Worm (Caenorhabditis elegans) whole organism, L4 larva: ENCODE data around the gene T13C5.6.

Experiments used
- F26F4.8 ChIP-seq: fragments of 200-800 bp; sonication (Bioruptor generic); conservative IDR thresholded peaks from 2 replicates; pipeline ENCODE4 v1.3.6; 2022; ENCODE audit warnings: missing genetic modification characterization, missing compliant biosample characterization
- F44E2.7 ChIP-seq: fragments of 200-800 bp; sonication (Bioruptor generic); IDR thresholded peaks from 2 replicates; pipeline ENCODE4 v2.1.2; 2022; ENCODE audit warnings: missing genetic modification characterization, missing compliant biosample characterization
- T20F7.1 ChIP-seq: fragments of 200-800 bp; sonication (Bioruptor generic); optimal IDR thresholded peaks from 2 replicates; lab custom pipeline; 2018; ENCODE audit warnings: mild to moderate bottlenecking, missing genetic modification characterization, missing compliant biosample characterization
- Y48G9A.11 ChIP-seq: fragments of 200-800 bp; sonication (Bioruptor generic); IDR thresholded peaks from 2 replicates; pipeline ENCODE4 v1.3.6; 2022; ENCODE audit warnings: missing genetic modification reagents, missing genetic modification characterization, missing compliant biosample characterization
- Y5F2A.4 ChIP-seq: fragments of 200-800 bp; sonication (Bioruptor generic); optimal IDR thresholded peaks from 2 replicates; lab custom pipeline; 2018; ENCODE audit warnings: mild to moderate bottlenecking, missing genetic modification characterization, missing compliant biosample characterization
- arid-1 ChIP-seq: fragments of 200-800 bp; sonication (Bioruptor generic); conservative IDR thresholded peaks from 2 replicates; pipeline ENCODE4 v1.3.6; 2022; ENCODE audit warnings: missing genetic modification reagents, missing genetic modification characterization, missing compliant biosample characterization
- ceh-28 ChIP-seq: fragments of 150-350 bp; optimal IDR thresholded peaks from 2 replicates; lab custom pipeline; 2014; ENCODE audit warnings: missing biosample characterization, missing genetic modification reagents, missing genetic modification characterization
- daf-12 ChIP-seq: fragments of 150-350 bp; optimal IDR thresholded peaks from 2 replicates; lab custom pipeline; 2014; ENCODE audit warnings: missing biosample characterization, missing genetic modification reagents, missing genetic modification characterization
- daf-19 ChIP-seq: fragments of 200-800 bp; sonication (Bioruptor generic); conservative IDR thresholded peaks from 2 replicates; pipeline ENCODE4 v1.3.6; 2022; ENCODE audit warnings: missing genetic modification characterization, missing compliant biosample characterization
- daf-8 ChIP-seq: fragments of 200-800 bp; sonication (Bioruptor generic); IDR thresholded peaks from 2 replicates; pipeline ENCODE4 v1.3.6; 2022; ENCODE audit warnings: missing genetic modification characterization, missing compliant biosample characterization
- dmd-9 ChIP-seq: fragments of 200-800 bp; sonication (Bioruptor generic); IDR thresholded peaks from 2 replicates; pipeline ENCODE4 v1.3.6; 2022; ENCODE audit warnings: missing genetic modification reagents, missing genetic modification characterization, missing compliant biosample characterization
- egl-27 ChIP-seq: sonication (generic microtip); optimal IDR thresholded peaks from 3 replicates; lab custom pipeline; 2017; ENCODE audit warnings: missing biosample characterization, missing genetic modification reagents, missing genetic modification characterization
- lim-7 ChIP-seq: fragments of 200-800 bp; sonication (Bioruptor generic); IDR thresholded peaks from 2 replicates; pipeline ENCODE4 v1.3.6; 2022; ENCODE audit warnings: missing genetic modification characterization, missing compliant biosample characterization
- lin-15B ChIP-seq: fragments of 150-350 bp; sonication (generic microtip); optimal IDR thresholded peaks from 3 replicates; lab custom pipeline; 2014; ENCODE audit warnings: missing biosample characterization, missing genetic modification characterization
- lin-39 ChIP-seq: fragments of 150-350 bp; optimal IDR thresholded peaks from 2 replicates; lab custom pipeline; 2014; ENCODE audit warnings: missing biosample characterization, missing genetic modification reagents, missing genetic modification characterization
- madf-5 ChIP-seq, 2 experiments: fragments of 200-800 bp; sonication (Bioruptor generic); IDR thresholded peaks; 2 replicates each; pipeline ENCODE4 v1.3.6; 2022; ENCODE audit warnings: missing compliant biosample characterization in 2 of 2, missing genetic modification characterization in 2 of 2
- mxl-2 ChIP-seq: fragments of 200-800 bp; sonication (Bioruptor generic); conservative IDR thresholded peaks from 2 replicates; pipeline ENCODE4 v1.3.6; 2022; ENCODE audit warnings: missing genetic modification reagents, missing genetic modification characterization, missing compliant biosample characterization
- mxl-3 ChIP-seq: fragments of 200-800 bp; sonication (Bioruptor generic); optimal IDR thresholded peaks from 2 replicates; lab custom pipeline; 2018; ENCODE audit warnings: mild to moderate bottlenecking, missing genetic modification characterization, missing compliant biosample characterization
- nhr-237 ChIP-seq: sonication (generic microtip); optimal IDR thresholded peaks from 2 replicates; lab custom pipeline; 2017; ENCODE audit warnings: missing biosample characterization, missing genetic modification characterization
- nhr-28 ChIP-seq: fragments of 150-350 bp; optimal IDR thresholded peaks from 2 replicates; lab custom pipeline; 2014; ENCODE audit warnings: missing biosample characterization, missing genetic modification characterization
- nhr-48 ChIP-seq: sonication (generic microtip); optimal IDR thresholded peaks from 2 replicates; lab custom pipeline; 2016; ENCODE audit warnings: mild to moderate bottlenecking, missing genetic modification characterization, missing compliant biosample characterization
- pqm-1 ChIP-seq: sonication (generic microtip); optimal IDR thresholded peaks from 2 replicates; lab custom pipeline; 2017; ENCODE audit warnings: missing biosample characterization, missing genetic modification characterization
- saeg-2 ChIP-seq: fragments of 200-800 bp; sonication (Bioruptor generic); IDR thresholded peaks from 2 replicates; pipeline ENCODE4 v1.3.6; 2022; ENCODE audit warnings: missing genetic modification reagents, missing genetic modification characterization, missing compliant biosample characterization
- spr-3 ChIP-seq: fragments of 200-800 bp; sonication (Bioruptor generic); optimal IDR thresholded peaks from 2 replicates; lab custom pipeline; 2018; ENCODE audit warnings: mild to moderate bottlenecking, missing genetic modification characterization, missing compliant biosample characterization
- unc-62 ChIP-seq, 3 experiments: fragments of 150-350 bp in 1 of 3; sonication (generic microtip); optimal IDR thresholded peaks in 2 of 3; peaks in 1 of 3; 1 replicate in 1 of 3; 2 replicates in 2 of 3; lab custom pipeline; 2014 to 2017; ENCODE audit warnings: missing biosample characterization in 3 of 3, missing genetic modification characterization in 3 of 3, missing genetic modification reagents in 3 of 3, missing genotype in 1 of 3
- vab-7 ChIP-seq: fragments of 200-800 bp; sonication (Bioruptor generic); IDR thresholded peaks from 2 replicates; pipeline ENCODE4 v1.3.6; 2022; ENCODE audit warnings: missing genetic modification reagents, missing genetic modification characterization, missing compliant biosample characterization
- zfp-3 ChIP-seq: fragments of 200-800 bp; sonication (Bioruptor generic); conservative IDR thresholded peaks from 2 replicates; pipeline ENCODE4 v1.3.6; 2022; ENCODE audit warnings: missing genetic modification reagents, missing genetic modification characterization, missing compliant biosample characterization
- zip-11 ChIP-seq: fragments of 200-800 bp; sonication (Bioruptor generic); IDR thresholded peaks from 2 replicates; pipeline ENCODE4 v1.3.6; 2022; ENCODE audit warnings: missing genetic modification characterization, missing compliant biosample characterization
- zip-2 ChIP-seq: fragments of 150-350 bp; optimal IDR thresholded peaks from 2 replicates; lab custom pipeline; 2014; ENCODE audit warnings: missing biosample characterization, missing genetic modification characterization

The T13C5.6 gene

DNA sequence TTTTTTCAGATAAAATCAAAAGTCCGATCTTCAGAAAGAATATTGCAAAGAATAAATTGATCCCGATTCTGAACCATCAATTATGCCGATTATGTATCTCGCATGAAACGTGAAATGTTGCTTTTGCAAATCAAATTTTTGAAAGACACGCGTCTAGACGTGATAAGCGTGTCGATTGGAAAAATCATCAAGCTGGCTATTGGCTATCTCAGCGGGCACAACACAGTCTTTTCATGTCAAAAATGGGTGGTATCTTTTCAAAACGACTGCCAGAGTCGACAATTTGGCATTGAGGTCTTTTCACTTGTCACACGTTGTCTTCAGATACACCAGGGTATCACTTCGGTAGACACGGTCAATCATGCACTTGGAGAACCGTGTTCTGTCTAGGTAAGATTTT lies 10.9 kb downstream of the T13C5.6 start, which contains the start of gene daf-9:
Gene daf-9 (plus strand): TSS at position 301 of the 400 bp plus-strand sequence.
- TF ChIP-seq mxl-3 (GFP tag; lab: Kevin White, UChicago) (peak; percentile 33), lin-15B (tag; lab: Kevin White, UChicago) (no peak)

DNA sequence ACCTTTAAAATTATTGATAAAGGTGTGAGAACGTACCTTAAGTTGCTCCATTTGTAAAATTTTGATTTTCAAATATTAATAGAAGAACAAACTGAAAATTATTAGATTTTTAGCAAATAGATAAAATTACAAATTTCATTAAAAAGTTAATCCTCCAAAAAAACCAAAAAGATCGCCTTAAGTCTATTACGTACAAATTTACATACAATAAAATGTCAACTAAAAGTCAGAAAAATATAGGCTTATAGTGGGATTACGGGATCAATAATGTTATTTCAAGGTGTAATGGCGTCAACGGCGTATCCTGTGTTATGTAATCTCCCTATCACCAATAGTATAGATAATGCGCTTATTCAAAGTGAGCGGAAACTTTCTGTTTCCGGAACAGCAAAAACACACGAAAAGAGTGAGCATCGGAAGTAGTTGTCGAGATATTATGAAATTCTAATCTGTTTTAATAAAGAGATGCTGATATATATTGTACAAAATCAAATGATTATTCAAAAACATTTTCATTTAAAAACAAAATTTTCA lies 13.2 kb downstream of the T13C5.6 start, which contains the start of gene ceh-54:
Gene ceh-54 (minus strand): TSS at position 51 of the 534 bp plus-strand sequence.
- TF ChIP-seq T20F7.1 (no peak), zip-2 (tag; lab: Kevin White, UChicago) (no peak), daf-8 (no peak)
- TF ChIP-seq, all 104 proteins: peak for 0

DNA sequence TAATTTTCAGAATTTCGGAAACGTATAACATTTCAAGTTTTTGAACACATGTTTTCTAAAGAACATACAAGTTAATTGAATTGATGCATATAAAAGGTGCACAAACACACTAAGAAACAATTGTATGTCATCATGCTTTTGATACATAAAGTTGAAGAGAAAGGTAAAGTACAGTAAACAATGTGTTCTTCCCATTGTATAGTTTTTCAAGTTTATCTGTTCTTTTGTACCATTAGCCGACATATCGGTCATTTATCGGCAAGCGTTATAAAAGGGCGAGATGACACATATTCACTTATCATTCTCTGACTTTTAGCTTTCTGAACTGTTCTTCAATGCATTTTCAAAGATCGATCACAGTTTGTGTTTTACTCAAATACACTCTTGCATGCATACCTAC lies 17.5 kb downstream of the T13C5.6 start, which contains the start of gene T13C5.9:
Gene T13C5.9 (plus strand): TSS at position 301 of the 400 bp plus-strand sequence.
- TF ChIP-seq vab-7 (GFP tag; lab: Robert Waterston, UW) (no peak), Y48G9A.11 (GFP tag; lab: Robert Waterston, UW) (no peak), nhr-48 (tag; lab: Kevin White, UChicago) (no peak), nhr-28 (tag; lab: Kevin White, UChicago) (no peak), nhr-237 (tag; lab: Kevin White, UChicago) (no peak), mxl-2 (GFP tag; lab: Robert Waterston, UW) (no peak)

DNA sequence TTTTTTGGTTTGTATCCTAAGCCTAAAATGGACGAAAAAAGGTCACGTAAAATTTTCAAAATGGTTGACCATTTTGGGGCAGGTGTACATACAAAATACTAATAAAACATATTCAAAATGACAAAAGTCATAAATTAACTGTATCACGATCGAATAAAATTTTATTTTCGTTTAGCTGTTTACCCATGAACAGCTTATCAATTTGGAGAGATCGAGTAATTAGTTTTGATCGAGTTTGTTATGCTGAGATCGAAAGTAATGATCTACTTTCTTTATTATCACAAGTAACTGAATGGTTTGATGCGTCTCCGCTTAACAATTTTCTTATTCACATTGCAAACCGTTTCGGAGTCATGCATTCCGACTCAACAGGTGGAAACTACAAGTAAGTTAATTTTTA lies 19.6 kb downstream of the T13C5.6 start, which contains the start of gene T13C5.10:
Gene T13C5.10 (plus strand): TSS at position 301 of the 400 bp plus-strand sequence.
- TF ChIP-seq madf-5 (GFP tag; IDR thresholded peaks at IDR 0.05; lab: Robert Waterston, UW) (no peak), F44E2.7 (GFP tag; lab: Robert Waterston, UW) (no peak), spr-3 (GFP tag; lab: Kevin White, UChicago) (no peak)

DNA sequence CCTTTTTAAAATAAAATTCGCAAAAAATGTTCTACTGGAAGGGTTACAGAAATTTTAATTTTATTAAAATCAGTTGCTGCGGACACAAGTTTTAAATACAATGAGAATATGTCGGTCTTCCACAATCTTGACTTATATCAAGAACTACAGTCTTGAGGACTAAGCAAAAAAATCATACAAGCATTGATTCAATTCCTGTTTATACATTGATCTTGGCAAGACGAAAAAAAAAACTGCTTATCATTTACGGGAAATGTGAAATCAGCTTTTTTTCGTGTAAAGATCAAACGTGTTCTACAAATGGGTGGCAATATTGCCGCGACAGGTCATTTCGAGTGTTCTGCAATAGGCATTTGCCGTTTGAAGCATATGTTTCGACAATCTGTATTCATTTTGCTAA lies 22.8 kb downstream of the T13C5.6 start, which contains the start of gene T13C5.2:
Gene T13C5.2 (plus strand): TSS at position 301 of the 400 bp plus-strand sequence.
- TF ChIP-seq vab-7 (GFP tag; lab: Robert Waterston, UW): no peak
- TF ChIP-seq F26F4.8 (GFP tag; lab: Robert Waterston, UW): no peak
- TF ChIP-seq pqm-1 (tag; lab: Kevin White, UChicago): no peak
- no peak for TF ChIP-seq dmd-9 (GFP tag; lab: Robert Waterston, UW)
- no peak for TF ChIP-seq egl-27 (tag; lab: Kevin White, UChicago)
- TF ChIP-seq daf-19 (GFP tag; lab: Robert Waterston, UW): no peak
- TF ChIP-seq ceh-28 (tag; lab: Kevin White, UChicago): no peak
- no peak for TF ChIP-seq lim-7 (GFP tag; lab: Robert Waterston, UW)
- no peak for TF ChIP-seq mxl-3 (GFP tag; lab: Kevin White, UChicago)
- no peak for TF ChIP-seq zip-11 (GFP tag; lab: Robert Waterston, UW)
- no peak for TF ChIP-seq Y5F2A.4
- TF ChIP-seq arid-1: no peak
- no peak for TF ChIP-seq unc-62 (GFP tag; optimal IDR thresholded peaks at IDR 0.05 in 1 of 2; lab: Kevin White, UChicago)
- no peak for TF ChIP-seq unc-62 (tag; optimal IDR thresholded peaks at IDR 0.05; lab: Kevin White, UChicago)

DNA sequence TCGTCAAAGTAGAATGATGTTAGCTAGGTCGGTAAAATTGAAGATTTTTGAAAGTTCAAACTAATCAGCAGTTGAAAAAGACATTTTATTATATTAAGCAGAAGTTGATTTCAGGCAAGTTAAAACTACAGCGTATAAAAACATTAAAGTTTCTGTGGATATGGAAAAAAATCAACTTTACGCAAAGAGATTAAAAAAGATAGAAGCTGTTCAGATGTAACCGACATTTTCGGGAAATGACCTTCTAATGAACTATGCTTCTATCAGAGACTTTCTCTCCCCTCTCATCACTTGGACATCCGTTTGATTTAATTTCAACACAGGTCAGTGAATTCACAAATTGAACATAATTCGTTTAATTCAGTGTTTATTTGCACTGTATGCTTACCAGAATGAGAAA lies 27.2 kb downstream of the T13C5.6 start, which contains the start of gene T13C5.7:
Gene T13C5.7 (plus strand): TSS at position 301 of the 400 bp plus-strand sequence.
- TF ChIP-seq daf-12 (tag; lab: Kevin White, UChicago) (no peak), saeg-2 (no peak), pqm-1 (tag; lab: Kevin White, UChicago) (no peak), zfp-3 (GFP tag; lab: Robert Waterston, UW) (no peak), lin-39 (tag; lab: Kevin White, UChicago) (no peak)
